Worm (Caenorhabditis elegans) whole organism, young adult: ENCODE measurements around the gene F13A2.3.

ENCODE experiments used
- B0019.2 ChIP-seq: fragments of 200-800 bp; sonication (Bioruptor generic); conservative IDR thresholded peaks from 2 replicates; pipeline ENCODE4 v1.3.6; 2022; ENCODE audit warnings: missing genetic modification reagents, missing genetic modification characterization, missing compliant biosample characterization
- B0035.1 ChIP-seq: sonication (generic microtip); optimal IDR thresholded peaks from 2 replicates; lab custom pipeline; 2016; ENCODE audit warnings: missing genetic modification characterization, mild to moderate bottlenecking, missing compliant biosample characterization, missing genotype, missing genetic modification reagents
- B0261.1 ChIP-seq: sonication (generic microtip); optimal IDR thresholded peaks from 2 replicates; lab custom pipeline; 2016; ENCODE audit warnings: mild to moderate bottlenecking, missing genetic modification characterization, moderate library complexity, missing compliant biosample characterization
- B0336.3 ChIP-seq: fragments of 200-800 bp; sonication (Bioruptor generic); IDR thresholded peaks from 2 replicates; pipeline ENCODE4 v1.3.6; 2022; ENCODE audit warnings: missing genetic modification characterization, missing compliant biosample characterization
- C06A6.2 ChIP-seq: fragments of 200-800 bp; sonication (Bioruptor generic); conservative IDR thresholded peaks from 2 replicates; pipeline ENCODE4 v1.3.6; 2022; ENCODE audit warnings: missing genetic modification characterization, missing compliant biosample characterization
- D2030.7 ChIP-seq: fragments of 200-800 bp; sonication (Bioruptor generic); IDR thresholded peaks from 2 replicates; pipeline ENCODE4 v1.3.6; 2022; ENCODE audit warnings: missing genetic modification reagents, missing genetic modification characterization, missing compliant biosample characterization
- F33H1.4 ChIP-seq: fragments of 200-800 bp; sonication (Bioruptor generic); IDR thresholded peaks from 2 replicates; pipeline ENCODE4 v1.3.6; 2022; ENCODE audit warnings: missing genetic modification reagents, missing genetic modification characterization, missing compliant biosample characterization
- F37B4.10 ChIP-seq: fragments of 200-800 bp; sonication (Bioruptor generic); IDR thresholded peaks from 2 replicates; pipeline ENCODE4 v1.3.6; 2022; ENCODE audit warnings: missing genetic modification characterization, missing compliant biosample characterization
- Y53G8AR.9 ChIP-seq: fragments of 200-800 bp; sonication (Bioruptor generic); conservative IDR thresholded peaks from 2 replicates; pipeline ENCODE4 v1.3.6; 2022; ENCODE audit warnings: missing genetic modification reagents, missing genetic modification characterization, missing compliant biosample characterization
- athp-1 ChIP-seq: sonication (generic microtip); optimal IDR thresholded peaks from 2 replicates; lab custom pipeline; 2017; ENCODE audit warnings: mild to moderate bottlenecking, missing genetic modification characterization, missing compliant biosample characterization
- attf-6 ChIP-seq: fragments of 200-800 bp; sonication (Bioruptor generic); IDR thresholded peaks from 2 replicates; pipeline ENCODE4 v1.3.6; 2022; ENCODE audit warnings: missing genetic modification reagents, missing genetic modification characterization, missing compliant biosample characterization
- ccch-3 ChIP-seq: fragments of 200-800 bp; sonication (Bioruptor generic); optimal IDR thresholded peaks from 2 replicates; lab custom pipeline; 2018; ENCODE audit warnings: mild to moderate bottlenecking, missing genetic modification characterization, missing compliant biosample characterization
- ceh-100 ChIP-seq: fragments of 200-800 bp; sonication (Bioruptor generic); IDR thresholded peaks from 2 replicates; pipeline ENCODE4 v1.3.6; 2022; ENCODE audit warnings: missing genetic modification reagents, missing genetic modification characterization, missing compliant biosample characterization
- ceh-27 ChIP-seq: fragments of 200-800 bp; sonication (Bioruptor generic); optimal IDR thresholded peaks from 2 replicates; lab custom pipeline; 2018; ENCODE audit warnings: mild to moderate bottlenecking, missing genetic modification characterization, moderate library complexity, missing compliant biosample characterization
- ekl-4 ChIP-seq: fragments of 200-800 bp; sonication (Bioruptor generic); IDR thresholded peaks from 2 replicates; pipeline ENCODE4 v1.3.6; 2022; ENCODE audit warnings: missing genetic modification reagents, missing genetic modification characterization, missing compliant biosample characterization
- gei-17 ChIP-seq: fragments of 200-800 bp; sonication (Bioruptor generic); optimal IDR thresholded peaks from 2 replicates; lab custom pipeline; 2018; ENCODE audit warnings: mild to moderate bottlenecking, missing genetic modification characterization, missing compliant biosample characterization
- hmg-1.2 ChIP-seq: fragments of 200-800 bp; sonication (Bioruptor generic); IDR thresholded peaks from 2 replicates; pipeline ENCODE4 v1.3.6; 2022; ENCODE audit warnings: missing genetic modification reagents, missing genetic modification characterization, missing compliant biosample characterization
- lin-26 ChIP-seq: fragments of 200-800 bp; sonication (Bioruptor generic); IDR thresholded peaks from 2 replicates; pipeline ENCODE4 v1.3.6; 2022; ENCODE audit warnings: missing genetic modification reagents, missing genetic modification characterization, missing compliant biosample characterization
- lin-35 ChIP-seq, 3 experiments: fragments of 150-350 bp in 2 of 3; sonication (generic microtip) in 1 of 3; optimal IDR thresholded peaks; 2 replicates each; lab custom pipeline; 2014 to 2018; ENCODE audit warnings: missing biosample characterization in 3 of 3, missing genetic modification characterization in 3 of 3, missing genetic modification reagents in 3 of 3
- lsy-27 ChIP-seq: sonication (generic microtip); optimal IDR thresholded peaks from 2 replicates; lab custom pipeline; 2017; ENCODE audit warnings: missing genetic modification characterization, mild to moderate bottlenecking, missing compliant biosample characterization, antibody characterized with exemption, missing genotype, borderline replicate concordance; ENCODE audit not compliant: insufficient read depth
- madf-8 ChIP-seq: fragments of 200-800 bp; sonication (Bioruptor generic); conservative IDR thresholded peaks from 2 replicates; pipeline ENCODE4 v1.3.6; 2022; ENCODE audit warnings: missing genetic modification reagents, missing genetic modification characterization, missing compliant biosample characterization
- nhr-120 ChIP-seq: fragments of 200-800 bp; sonication (Bioruptor generic); IDR thresholded peaks from 2 replicates; pipeline ENCODE4 v1.3.6; 2022; ENCODE audit warnings: missing genetic modification characterization, missing compliant biosample characterization
- nhr-27 ChIP-seq: fragments of 200-800 bp; sonication (Bioruptor generic); optimal IDR thresholded peaks from 2 replicates; lab custom pipeline; 2018; ENCODE audit warnings: mild to moderate bottlenecking, missing genetic modification characterization, moderate library complexity, missing compliant biosample characterization
- nhr-80 ChIP-seq: sonication (generic microtip); optimal IDR thresholded peaks from 2 replicates; lab custom pipeline; 2016; ENCODE audit warnings: missing genetic modification characterization, missing compliant biosample characterization
- nhr-90 ChIP-seq: sonication (generic microtip); optimal IDR thresholded peaks from 2 replicates; lab custom pipeline; 2016; ENCODE audit warnings: missing genotype, mild to moderate bottlenecking, missing genetic modification characterization, missing compliant biosample characterization
- pbrm-1 ChIP-seq: fragments of 200-800 bp; sonication (Bioruptor generic); IDR thresholded peaks from 2 replicates; pipeline ENCODE4 v1.3.6; 2022; ENCODE audit warnings: missing genetic modification reagents, missing genetic modification characterization, missing compliant biosample characterization
- snpc-3.4 ChIP-seq: sonication (generic microtip); optimal IDR thresholded peaks from 2 replicates; lab custom pipeline; 2017; ENCODE audit warnings: missing genetic modification characterization, mild to moderate bottlenecking, missing compliant biosample characterization, antibody characterized with exemption, moderate library complexity, missing genotype, missing genetic modification reagents
- zfh-2 ChIP-seq: fragments of 200-800 bp; sonication (Bioruptor generic); conservative IDR thresholded peaks from 2 replicates; pipeline ENCODE4 v1.3.6; 2022; ENCODE audit warnings: missing genetic modification reagents, missing genetic modification characterization, missing compliant biosample characterization
- ztf-22 ChIP-seq: fragments of 200-800 bp; sonication (Bioruptor generic); optimal IDR thresholded peaks from 2 replicates; lab custom pipeline; 2018; ENCODE audit warnings: mild to moderate bottlenecking, missing genetic modification characterization, moderate library complexity, missing compliant biosample characterization
- ztf-28 ChIP-seq: fragments of 200-800 bp; sonication (Bioruptor generic); IDR thresholded peaks from 2 replicates; pipeline ENCODE4 v1.3.6; 2022; ENCODE audit warnings: missing genetic modification reagents, missing genetic modification characterization, missing compliant biosample characterization
- ztf-3 ChIP-seq: fragments of 200-800 bp; sonication (Bioruptor generic); optimal IDR thresholded peaks from 2 replicates; lab custom pipeline; 2018; ENCODE audit warnings: mild to moderate bottlenecking, missing genetic modification characterization, missing compliant biosample characterization
- ztf-6 ChIP-seq: fragments of 200-800 bp; sonication (Bioruptor generic); IDR thresholded peaks from 2 replicates; pipeline ENCODE4 v1.3.6; 2022; ENCODE audit warnings: missing genetic modification reagents, missing genetic modification characterization, missing compliant biosample characterization

The F13A2.3 gene

DNA sequence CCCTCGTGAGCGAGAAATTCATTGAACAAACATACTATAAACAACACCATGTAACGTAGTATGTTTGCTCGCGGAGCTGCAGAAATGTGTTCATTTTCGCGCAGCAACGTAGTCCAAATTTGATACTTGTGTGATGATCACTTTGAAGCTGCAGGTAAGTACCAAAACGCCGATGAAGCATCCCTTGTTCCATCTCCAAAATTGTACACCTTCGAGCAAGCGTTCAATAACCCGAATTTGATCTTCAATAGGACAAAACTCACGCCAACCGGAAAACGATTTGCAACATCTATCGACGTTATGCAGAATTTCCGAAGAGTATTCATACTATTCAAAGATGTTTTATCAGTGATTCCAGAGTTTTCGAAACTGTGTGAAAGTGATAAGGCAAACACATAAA, 14.5 kb upstream of the F13A2.3 start, which contains the start of gene Y47D7A.3:
Gene Y47D7A.3, plus strand, starts transcription at position 301 of the 400 bp plus-strand sequence.
- TF ChIP-seq ztf-3 (GFP tag; lab: Kevin White, UChicago) (no peak), nhr-120 (GFP tag; lab: Robert Waterston, UW) (no peak), ztf-22 (GFP tag; lab: Kevin White, UChicago) (no peak), gei-17 (GFP tag; lab: Kevin White, UChicago) (no peak), ceh-100 (GFP tag; lab: Robert Waterston, UW) (no peak), attf-6 (GFP tag; lab: Robert Waterston, UW) (no peak), ekl-4 (no peak), nhr-90 (tag; lab: Kevin White, UChicago) (no peak), nhr-80 (tag; lab: Kevin White, UChicago) (no peak), lsy-27 (tag; lab: Kevin White, UChicago) (no peak), B0336.3 (GFP tag; lab: Robert Waterston, UW) (no peak), F37B4.10 (GFP tag; lab: Robert Waterston, UW) (no peak), B0261.1 (tag; lab: Kevin White, UChicago) (no peak), B0035.1 (tag; lab: Kevin White, UChicago) (no peak)
- TF ChIP-seq, all 124 proteins: peak for 0

ce11 chrV:4407519-4407918, 11.4 kb upstream of the F13A2.3 start, which contains the start of gene nhr-118:
Gene nhr-118 (plus strand): TSS chrV:4407819.
- TF ChIP-seq F37B4.10 (GFP tag; lab: Robert Waterston, UW), result no peak
- no peak for TF ChIP-seq ekl-4
- no peak for TF ChIP-seq hmg-1.2
- TF ChIP-seq ztf-6 (GFP tag; lab: Robert Waterston, UW), result no peak
- TF ChIP-seq athp-1 (tag; lab: Kevin White, UChicago), result no peak
- no peak for TF ChIP-seq lin-35 (GFP tag; optimal IDR thresholded peaks at IDR 0.05; lab: Kevin White, UChicago)
- no peak for TF ChIP-seq F33H1.4
- TF ChIP-seq Y53G8AR.9 (GFP tag; lab: Robert Waterston, UW), result no peak
- no peak for TF ChIP-seq ztf-28 (GFP tag; lab: Robert Waterston, UW)
- no peak for TF ChIP-seq madf-8 (GFP tag; lab: Robert Waterston, UW)
- no peak for TF ChIP-seq nhr-27
- no peak for TF ChIP-seq lin-26 (GFP tag; lab: Robert Waterston, UW)
- TF ChIP-seq, all 124 proteins: peak for 0

DNA sequence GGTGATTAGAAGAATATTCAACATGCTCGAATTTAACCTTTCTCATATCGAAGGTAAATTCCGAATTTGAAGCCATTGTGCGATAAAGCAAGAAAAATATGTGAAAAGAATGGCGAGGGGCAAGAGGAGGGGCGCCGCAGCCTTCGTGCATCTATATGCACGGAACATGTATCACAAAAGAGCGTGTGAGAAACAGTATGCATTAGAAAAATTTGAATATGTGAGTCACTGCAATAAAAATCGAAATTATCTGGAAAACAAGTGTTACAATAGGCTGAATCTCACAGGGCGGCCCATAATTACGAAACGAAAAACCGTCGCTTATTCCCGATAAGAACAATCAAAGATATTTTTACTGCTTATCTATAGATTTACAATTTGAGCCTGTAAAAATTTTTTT, 5.7 kb upstream of the F13A2.3 start, which contains the start of gene F13A2.5:
Gene F13A2.5, minus strand, starts transcription at position 101 of the 400 bp plus-strand sequence.
- no peak for TF ChIP-seq ceh-27
- TF ChIP-seq snpc-3.4 (tag; lab: Kevin White, UChicago), result no peak
- TF ChIP-seq D2030.7 (GFP tag; lab: Robert Waterston, UW), result no peak
- TF ChIP-seq zfh-2 (GFP tag; lab: Robert Waterston, UW), result no peak
- TF ChIP-seq pbrm-1, result no peak
- no peak for TF ChIP-seq ccch-3 (GFP tag; lab: Kevin White, UChicago)

DNA sequence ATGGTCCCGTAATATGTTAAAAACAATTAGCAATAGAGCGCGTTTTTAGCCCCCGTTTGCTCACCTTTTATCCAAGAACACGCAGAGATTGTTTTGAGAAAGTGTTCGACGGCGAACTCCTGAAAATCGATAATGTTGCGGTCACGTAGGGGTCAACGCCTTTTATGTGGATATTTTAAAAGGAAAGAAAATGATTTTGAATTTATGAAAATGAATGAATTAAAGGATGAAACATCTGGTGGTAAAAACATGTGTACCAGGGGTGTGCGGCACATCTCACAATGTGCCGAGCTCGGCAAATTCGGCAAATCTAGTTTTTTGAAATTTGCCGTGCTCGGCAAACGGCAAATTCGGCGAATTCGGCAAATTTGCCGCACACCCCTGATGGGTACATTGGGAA, 4.0 kb upstream of the F13A2.3 start, which contains the start of gene F13A2.4:
Gene F13A2.4, minus strand, starts transcription at position 101 of the 400 bp plus-strand sequence.
- TF ChIP-seq B0019.2 (GFP tag; lab: Robert Waterston, UW) (no peak), C06A6.2 (GFP tag; lab: Robert Waterston, UW) (no peak), F33H1.4 (no peak), ztf-6 (GFP tag; lab: Robert Waterston, UW) (no peak)
